Fruit fly (Drosophila melanogaster): ENCODE data around the gene CG12182.

DNA sequence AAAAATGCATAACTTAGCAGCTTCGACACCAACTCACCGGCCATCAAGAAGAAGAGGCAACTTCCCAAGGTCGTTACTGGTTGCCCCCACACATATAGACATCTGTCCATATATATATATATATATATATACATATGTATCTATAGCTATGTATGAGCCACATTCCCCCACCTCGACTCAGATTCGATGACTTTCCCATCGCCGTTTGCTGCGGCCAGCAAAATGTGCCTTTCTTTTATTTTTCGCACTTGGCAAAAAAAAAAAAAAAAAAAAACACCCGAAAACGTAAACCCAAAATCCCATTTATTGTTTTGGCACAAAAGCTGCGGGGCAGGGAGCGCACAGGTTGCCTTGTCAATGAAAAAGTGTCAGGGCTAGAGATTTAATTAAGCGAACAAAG, 24.7 kb downstream of the CG12182 start:
- no peak for TF ChIP-seq psq (optimal IDR thresholded peaks at IDR 0.05)
- TF ChIP-seq usp (GFP tag; optimal IDR thresholded peaks at IDR 0.05), result no peak
- no peak for TF ChIP-seq Dll (optimal IDR thresholded peaks at IDR 0.05)
- TF ChIP-seq CG8478 (optimal IDR thresholded peaks at IDR 0.05), result no peak
- TF ChIP-seq pan (optimal IDR thresholded peaks at IDR 0.05), result no peak
